Worm (Caenorhabditis elegans) whole organism, early embryonic: ENCODE data around the gene str-263.
"Not testable (repeated sequence)": the region's sequence is repeated elsewhere in the genome, so short reads cannot be mapped to it uniquely, and the experiment has no call there.

Experiments
- B0310.2 ChIP-seq: sonication (generic microtip); optimal IDR thresholded peaks from 2 replicates; lab custom pipeline; 2016; ENCODE audit warnings: mild to moderate bottlenecking, missing genetic modification characterization, missing compliant biosample characterization
- F13C5.2 ChIP-seq: sonication (generic microtip); optimal IDR thresholded peaks from 2 replicates; lab custom pipeline; 2017; ENCODE audit warnings: mild to moderate bottlenecking, missing genetic modification characterization, inconsistent platforms, missing compliant biosample characterization
- aly-1 ChIP-seq: sonication (generic microtip); optimal IDR thresholded peaks from 2 replicates; lab custom pipeline; 2016; ENCODE audit warnings: missing genetic modification characterization, missing compliant biosample characterization
- ama-1 ChIP-seq: fragments of 150-350 bp; optimal IDR thresholded peaks from 2 replicates; lab custom pipeline; 2014
- ceh-13 ChIP-seq: fragments of 200-800 bp; sonication (Bioruptor generic); optimal IDR thresholded peaks from 2 replicates; lab custom pipeline; 2018; ENCODE audit warnings: mild to moderate bottlenecking, missing genetic modification characterization, missing compliant biosample characterization
- ceh-36 ChIP-seq: sonication (generic microtip); optimal IDR thresholded peaks from 2 replicates; lab custom pipeline; 2016; ENCODE audit warnings: missing genetic modification characterization, inconsistent platforms, missing compliant biosample characterization
- ets-7 ChIP-seq: sonication (generic microtip); optimal IDR thresholded peaks from 2 replicates; lab custom pipeline; 2016; ENCODE audit warnings: missing genotype, missing genetic modification characterization, missing compliant biosample characterization
- flt-1 ChIP-seq: fragments of 200-800 bp; sonication (Bioruptor generic); IDR thresholded peaks from 2 replicates; pipeline ENCODE4 v1.3.6; 2022; ENCODE audit warnings: missing genetic modification characterization, missing compliant biosample characterization
- hmbx-1 ChIP-seq: sonication (generic microtip); optimal IDR thresholded peaks from 2 replicates; lab custom pipeline; 2016; ENCODE audit warnings: mild to moderate bottlenecking, missing genetic modification characterization, missing compliant biosample characterization
- hmg-4 ChIP-seq: fragments of 200-800 bp; sonication (Bioruptor generic); optimal IDR thresholded peaks from 2 replicates; lab custom pipeline; 2018; ENCODE audit warnings: mild to moderate bottlenecking, missing genetic modification characterization, missing compliant biosample characterization
- hnd-1 ChIP-seq: sonication (generic microtip); optimal IDR thresholded peaks from 2 replicates; lab custom pipeline; 2016; ENCODE audit warnings: missing genetic modification characterization, missing compliant biosample characterization
- pes-1 ChIP-seq: fragments of 200-800 bp; sonication (Bioruptor generic); IDR thresholded peaks from 2 replicates; pipeline ENCODE4 v1.3.6; 2022; ENCODE audit warnings: missing genetic modification reagents, missing genetic modification characterization, missing compliant biosample characterization
- scrt-1 ChIP-seq: fragments of 200-800 bp; sonication (Bioruptor generic); IDR thresholded peaks from 2 replicates; pipeline ENCODE4 v1.3.6; 2022; ENCODE audit warnings: missing genetic modification characterization, missing compliant biosample characterization
- sea-1 ChIP-seq: fragments of 200-800 bp; sonication (Bioruptor generic); conservative IDR thresholded peaks from 2 replicates; pipeline ENCODE4 v1.3.6; 2022; ENCODE audit warnings: missing genetic modification characterization, missing compliant biosample characterization
- tbx-11 ChIP-seq: fragments of 200-800 bp; sonication (Bioruptor generic); IDR thresholded peaks from 2 replicates; pipeline ENCODE4 v1.3.6; 2022; ENCODE audit warnings: missing genetic modification characterization, missing compliant biosample characterization
- tbx-37 ChIP-seq: fragments of 200-800 bp; sonication (Bioruptor generic); conservative IDR thresholded peaks from 2 replicates; pipeline ENCODE4 v1.3.6; 2022; ENCODE audit warnings: missing genetic modification reagents, missing genetic modification characterization, missing compliant biosample characterization
- tra-4 ChIP-seq: sonication (generic microtip); optimal IDR thresholded peaks from 2 replicates; lab custom pipeline; 2017; ENCODE audit warnings: missing genetic modification characterization, missing compliant biosample characterization

The str-263 gene

DNA sequence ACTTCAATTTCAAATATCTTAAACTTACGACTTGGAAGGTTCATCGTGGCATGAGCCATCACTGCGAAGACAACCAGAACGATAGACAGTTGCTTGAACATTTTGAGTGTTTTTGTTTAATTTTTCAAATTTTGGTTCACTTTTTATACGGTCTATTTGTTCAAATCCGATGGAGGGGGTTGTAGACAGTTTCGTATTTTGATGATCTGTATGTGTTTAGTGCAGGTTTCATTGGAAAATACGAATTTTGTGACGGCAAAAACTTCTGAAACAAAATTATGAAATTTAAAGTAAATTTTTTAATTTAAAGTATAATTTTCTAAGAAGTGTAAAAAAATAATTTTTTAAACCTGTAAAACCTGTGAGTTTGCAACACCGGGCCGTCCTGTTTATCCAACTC lies 30.2 kb downstream of the str-263 start, which contains the start of gene C55A1.4:
Gene C55A1.4 (minus strand): TSS at position 101 of the 400 bp plus-strand sequence.
- TF ChIP-seq hmg-4; F13C5.2 (tag; lab: Kevin White, UChicago); ets-7 (tag; lab: Kevin White, UChicago): not testable (repeated sequence)

DNA sequence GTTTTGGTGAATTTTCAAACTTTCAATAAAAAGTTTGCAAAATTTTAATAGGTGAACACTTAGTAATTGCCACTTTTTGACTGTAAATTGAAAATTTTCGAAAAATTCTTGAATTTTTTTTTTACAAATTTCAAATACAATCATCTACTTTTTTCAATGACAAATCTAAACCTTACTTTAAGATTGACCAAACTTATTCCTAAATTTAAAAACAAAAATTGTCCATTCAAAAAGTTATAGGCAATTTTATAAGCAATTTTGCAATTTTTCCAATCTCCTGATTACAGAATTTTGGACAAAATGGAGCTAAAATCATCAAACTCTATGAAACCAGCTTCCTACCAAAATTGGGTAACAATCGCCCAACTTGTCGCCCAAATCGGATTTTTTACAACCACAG lies 31.6 kb downstream of the str-263 start, which contains the start of gene str-23:
Gene str-23 (plus strand): TSS at position 301 of the 400 bp plus-strand sequence.
- TF ChIP-seq tbx-11 (no peak), flt-1 (GFP tag; lab: Robert Waterston, UW) (no peak), F13C5.2 (tag; lab: Kevin White, UChicago) (no peak), hmbx-1 (tag; lab: Kevin White, UChicago) (no peak), B0310.2 (tag; lab: Kevin White, UChicago) (no peak), tra-4 (tag; lab: Kevin White, UChicago) (no peak), ets-7 (tag; lab: Kevin White, UChicago) (no peak), sea-1 (GFP tag; lab: Robert Waterston, UW) (no peak), tbx-37 (GFP tag; lab: Robert Waterston, UW) (no peak), ceh-13 (GFP tag; lab: Kevin White, UChicago) (no peak), hmg-4 (no peak), ama-1 (lab: Kevin White, UChicago) (no peak), aly-1 (tag; lab: Kevin White, UChicago) (no peak), scrt-1 (GFP tag; lab: Robert Waterston, UW) (no peak), hnd-1 (tag; lab: Kevin White, UChicago) (no peak), ceh-36 (no peak), pes-1 (GFP tag; lab: Robert Waterston, UW) (no peak)

DNA sequence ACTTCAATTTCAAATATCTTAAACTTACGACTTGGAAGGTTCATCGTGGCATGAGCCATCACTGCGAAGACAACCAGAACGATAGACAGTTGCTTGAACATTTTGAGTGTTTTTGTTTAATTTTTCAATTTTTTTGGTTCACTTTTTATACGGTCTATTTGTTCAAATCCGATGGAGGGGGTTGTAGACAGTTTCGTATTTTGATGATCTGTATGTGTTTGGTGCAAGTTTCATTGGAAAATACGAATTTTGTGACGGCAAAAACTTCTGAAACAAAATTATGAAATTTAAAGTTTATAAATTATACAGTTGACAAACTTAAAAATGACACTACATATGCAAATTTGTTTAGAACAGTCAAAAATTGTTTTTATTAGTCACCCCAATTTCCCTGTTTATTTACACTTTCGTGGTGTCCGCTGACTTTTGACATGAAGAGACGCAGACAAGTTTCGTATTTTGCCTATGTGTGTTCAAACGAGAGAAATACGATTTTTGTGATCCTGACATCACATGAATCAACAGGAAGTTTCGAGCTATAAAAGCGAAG lies 34.6 kb downstream of the str-263 start, which contains the start of the genes C55A1.7 and C55A1.6:
Gene C55A1.7 (minus strand): TSS at position 101 of the 550 bp plus-strand sequence.
Gene C55A1.6 (plus strand): TSS at position 500 of the 550 bp plus-strand sequence.
- TF ChIP-seq ceh-36; hmbx-1 (tag; lab: Kevin White, UChicago); tbx-37 (GFP tag; lab: Robert Waterston, UW): not testable (repeated sequence)

DNA sequence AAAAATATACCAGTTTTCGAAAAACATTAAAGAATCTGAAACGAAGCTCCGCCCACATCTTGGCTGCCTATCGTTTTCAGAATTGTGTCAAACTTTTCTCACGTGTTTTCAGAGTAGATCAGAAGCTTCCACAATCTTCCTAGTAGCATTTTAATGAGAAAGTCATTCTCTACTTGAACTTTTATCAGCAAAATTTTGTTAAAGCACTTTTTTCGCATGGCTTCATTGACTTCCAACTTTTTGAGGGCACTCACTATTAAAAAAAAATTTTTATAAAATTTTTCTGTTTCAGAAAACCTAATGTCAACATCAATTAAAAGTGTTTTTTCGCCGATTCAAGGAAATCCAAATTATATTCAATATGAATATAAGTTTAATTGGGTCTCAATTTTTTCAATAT lies 37.2 kb downstream of the str-263 start, which contains the start of gene sru-42:
Gene sru-42 (plus strand): TSS at position 301 of the 400 bp plus-strand sequence.
- TF ChIP-seq F13C5.2 (tag; lab: Kevin White, UChicago): no peak
- no peak for TF ChIP-seq aly-1 (tag; lab: Kevin White, UChicago)
- no peak for TF ChIP-seq sea-1 (GFP tag; lab: Robert Waterston, UW)

DNA sequence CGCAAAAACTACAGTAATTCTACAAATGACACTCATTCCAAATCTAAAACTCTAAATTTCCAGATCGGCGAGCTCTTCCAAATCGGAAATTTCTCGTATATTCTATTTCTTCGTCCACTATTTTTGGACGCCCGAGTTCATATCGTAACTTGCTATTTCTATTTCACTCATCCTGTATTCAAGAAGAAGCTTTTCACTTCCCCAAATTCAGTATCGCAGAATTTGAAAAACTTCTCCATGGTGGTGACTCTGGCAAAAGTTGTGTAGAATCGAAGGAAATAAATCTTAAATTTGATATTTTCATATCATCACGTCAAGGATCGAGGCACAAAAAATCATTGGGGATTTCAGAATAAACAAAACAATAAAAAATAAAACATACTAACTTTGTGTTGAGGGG lies 39.2 kb downstream of the str-263 start:
- TF ChIP-seq ceh-13 (GFP tag; lab: Kevin White, UChicago) (no peak), hnd-1 (tag; lab: Kevin White, UChicago) (no peak), pes-1 (GFP tag; lab: Robert Waterston, UW) (no peak), sea-1 (GFP tag; lab: Robert Waterston, UW) (no peak), scrt-1 (GFP tag; lab: Robert Waterston, UW) (no peak), tra-4 (tag; lab: Kevin White, UChicago) (no peak), ama-1 (lab: Kevin White, UChicago) (no peak), hmg-4 (no peak), tbx-37 (GFP tag; lab: Robert Waterston, UW) (no peak), tbx-11 (no peak), ceh-36 (no peak), aly-1 (tag; lab: Kevin White, UChicago) (no peak), F13C5.2 (tag; lab: Kevin White, UChicago) (no peak), B0310.2 (tag; lab: Kevin White, UChicago) (no peak), hmbx-1 (tag; lab: Kevin White, UChicago) (no peak), ets-7 (tag; lab: Kevin White, UChicago) (no peak), flt-1 (GFP tag; lab: Robert Waterston, UW) (no peak)

DNA sequence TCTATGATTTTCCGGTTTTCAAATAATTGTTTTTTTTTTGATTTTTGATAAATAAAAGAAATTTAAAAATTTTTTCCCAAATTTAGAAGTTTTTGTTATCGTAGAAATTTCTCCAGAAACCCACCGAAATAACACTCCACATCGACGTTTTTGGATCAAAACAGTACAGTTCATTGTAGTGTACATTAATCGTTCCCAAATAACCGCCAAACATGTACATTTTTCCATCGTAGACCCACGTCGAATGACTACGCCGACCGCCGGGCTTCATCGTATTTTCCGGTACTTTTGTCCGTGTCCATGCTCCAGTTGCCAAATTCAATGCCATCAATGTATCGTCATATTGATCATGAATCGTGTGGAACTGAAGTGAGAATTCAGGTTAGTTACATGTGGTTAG lies 41.1 kb downstream of the str-263 start, which contains the start of gene F53E4.2:
Gene F53E4.2 (plus strand): TSS at position 301 of the 400 bp plus-strand sequence.
- TF ChIP-seq flt-1 (GFP tag; lab: Robert Waterston, UW) (no peak), pes-1 (GFP tag; lab: Robert Waterston, UW) (no peak), F13C5.2 (tag; lab: Kevin White, UChicago) (no peak), B0310.2 (tag; lab: Kevin White, UChicago) (no peak), hmg-4 (no peak), tbx-37 (GFP tag; lab: Robert Waterston, UW) (no peak), tbx-11 (no peak), ceh-13 (GFP tag; lab: Kevin White, UChicago) (no peak), hmbx-1 (tag; lab: Kevin White, UChicago) (no peak), scrt-1 (GFP tag; lab: Robert Waterston, UW) (no peak), ama-1 (lab: Kevin White, UChicago) (no peak), hnd-1 (tag; lab: Kevin White, UChicago) (no peak), sea-1 (GFP tag; lab: Robert Waterston, UW) (no peak), aly-1 (tag; lab: Kevin White, UChicago) (no peak), tra-4 (tag; lab: Kevin White, UChicago) (no peak), ets-7 (tag; lab: Kevin White, UChicago) (no peak), ceh-36 (no peak)

DNA sequence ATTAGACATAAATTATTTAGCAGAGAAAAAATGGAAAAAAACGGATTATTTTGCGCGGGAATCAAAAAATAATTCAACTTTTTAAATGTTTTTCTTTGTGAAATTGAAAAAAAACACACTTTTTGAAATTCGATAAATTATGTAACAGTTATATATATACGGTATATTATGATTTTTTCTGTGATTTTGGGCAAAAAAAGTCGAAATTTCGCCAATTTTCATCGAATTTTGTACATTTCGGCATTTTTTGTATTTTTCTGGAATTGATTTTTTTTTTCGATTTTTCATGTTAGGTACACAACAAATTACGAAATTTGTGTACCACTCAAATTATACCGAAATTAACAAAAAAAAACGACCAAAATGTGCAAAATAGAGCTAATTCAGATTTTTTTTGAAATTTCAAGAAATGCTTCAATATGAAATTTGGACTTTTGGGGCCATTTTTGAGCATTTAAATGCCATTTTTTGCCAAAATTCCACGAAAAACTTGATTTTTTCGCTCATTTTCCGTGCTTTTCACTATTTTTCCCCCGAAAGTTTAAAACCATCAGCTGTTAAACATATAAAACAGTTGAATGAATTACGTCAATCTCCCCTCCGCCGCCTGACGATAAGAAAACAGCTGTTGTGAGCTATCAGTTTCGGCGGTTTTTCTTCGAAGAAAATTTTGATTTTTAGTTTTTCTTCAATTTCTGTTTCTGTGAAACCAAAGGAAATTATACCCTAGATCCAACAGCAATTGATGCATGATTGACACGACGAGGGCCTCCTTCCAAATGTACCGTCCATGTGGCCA lies 45.5 kb downstream of the str-263 start:
- TF ChIP-seq flt-1 (GFP tag; lab: Robert Waterston, UW) (no peak), hmg-4 (no peak), B0310.2 (tag; lab: Kevin White, UChicago) (no peak), ama-1 (lab: Kevin White, UChicago) (no peak), tbx-11 (no peak), hmbx-1 (tag; lab: Kevin White, UChicago) (no peak), tra-4 (tag; lab: Kevin White, UChicago) (no peak), tbx-37 (GFP tag; lab: Robert Waterston, UW) (no peak)
